Fruit fly (Drosophila melanogaster) whole organism, prepupa: ENCODE measurements around the gene CG3625.
A peak's percentile ranks its signal among the peaks of the same experiment; 100 is the strongest.

ENCODE experiments used
- CG16779 ChIP-seq: fragments of 200-800 bp; sonication (Bioruptor generic); optimal IDR thresholded peaks from 3 replicates; lab custom pipeline; 2017; ENCODE audit warnings: missing biosample characterization, mild to moderate bottlenecking, missing genetic modification characterization
- CG6792 ChIP-seq: fragments of 200-800 bp; sonication (Bioruptor generic); optimal IDR thresholded peaks from 3 replicates; lab custom pipeline; 2016; ENCODE audit warnings: missing biosample characterization, missing genetic modification characterization
- Met ChIP-seq: fragments of 200-800 bp; sonication (Bioruptor generic); optimal IDR thresholded peaks from 3 replicates; lab custom pipeline; 2016; ENCODE audit warnings: missing biosample characterization, missing genetic modification characterization
- OdsH ChIP-seq: fragments of 200-800 bp; sonication (Bioruptor generic); optimal IDR thresholded peaks from 3 replicates; lab custom pipeline; 2016; ENCODE audit warnings: missing biosample characterization, missing genetic modification characterization
- dac ChIP-seq: fragments of 200-800 bp; sonication (Bioruptor generic); optimal IDR thresholded peaks from 2 replicates; lab custom pipeline; 2017; ENCODE audit warnings: missing biosample characterization, mild to moderate bottlenecking, missing genetic modification characterization
- eg ChIP-seq: fragments of 200-800 bp; sonication (Bioruptor generic); IDR thresholded peaks from 3 replicates; pipeline ENCODE4 v1.3.6; 2022; ENCODE audit warnings: missing biosample characterization, missing genetic modification characterization
- salr ChIP-seq, 2 experiments: fragments of 200-800 bp; sonication (Bioruptor generic); optimal IDR thresholded peaks; 3 replicates each; lab custom pipeline; 2016 to 2018; ENCODE audit warnings: missing biosample characterization in 2 of 2, missing genetic modification characterization in 2 of 2, mild to moderate bottlenecking in 1 of 2
- svp ChIP-seq: fragments of 200-800 bp; sonication (Bioruptor generic); peaks from one replicate; lab custom pipeline; 2016; ENCODE audit warnings: missing biosample characterization, missing genetic modification characterization

DNA sequence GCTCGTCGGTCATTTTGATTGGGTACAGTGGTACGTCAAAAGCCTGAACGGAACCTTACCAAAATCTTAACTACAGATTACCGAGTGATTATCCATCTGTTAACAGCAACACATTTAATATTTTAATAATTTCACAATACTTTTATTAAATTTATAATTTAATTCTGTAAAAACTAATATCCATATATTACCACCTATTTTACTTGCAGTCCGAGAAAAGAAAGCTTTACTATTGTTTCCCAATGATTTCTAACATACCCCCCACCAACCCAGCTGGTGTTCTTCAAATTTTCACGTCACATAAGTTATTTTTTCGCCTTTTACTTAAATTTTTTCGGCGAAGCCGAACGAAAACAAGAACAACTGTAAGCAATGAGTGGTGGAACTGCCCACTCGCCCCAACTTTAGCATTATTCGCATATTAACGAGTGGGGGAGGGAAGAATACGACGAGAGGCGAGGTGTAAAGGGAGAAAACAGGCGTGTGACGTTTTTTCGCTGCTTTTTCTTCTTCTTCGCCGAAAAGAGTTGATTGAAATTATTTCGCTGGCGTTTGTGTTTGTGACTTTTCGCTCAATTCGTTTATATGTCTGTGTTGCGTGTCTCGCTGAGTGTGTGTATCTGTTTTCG, 43.6 kb downstream of the CG3625 start:
- TF ChIP-seq CG6792 (peak; percentile 73), CG16779 (tag; lab: Kevin White, UChicago) (peak; percentile 25), Met (GFP tag; lab: Kevin White, UChicago) (peak; percentile 77), OdsH (peak; percentile 74), eg (GFP tag; lab: Robert Waterston, UW) (peak; percentile 72), dac (GFP tag; lab: Kevin White, UChicago) (peak; percentile 63), salr (GFP tag; optimal IDR thresholded peaks at IDR 0.05; lab: Kevin White, UChicago) (peak in 1 of 2 experiments; percentile 79), svp (peak; percentile 71)
